Fruit fly (Drosophila melanogaster) whole organism, wandering third instar larva: ENCODE measurements around the gene Muc68Ca.

Experiments used
- CG9705 ChIP-seq: fragments of 200-800 bp; sonication (Bioruptor generic); optimal IDR thresholded peaks from 2 replicates; lab custom pipeline; 2018; ENCODE audit warnings: missing biosample characterization, mild to moderate bottlenecking, missing genetic modification characterization
- Dfd ChIP-seq: fragments of >200 bp; optimal IDR thresholded peaks from 2 replicates; lab custom pipeline; 2017; ENCODE audit warnings: missing biosample characterization, missing genetic modification characterization
- Dif ChIP-seq: fragments of 200-275, 200-300 bp; sonication (Bioruptor generic); optimal IDR thresholded peaks from 2 replicates; lab custom pipeline; 2018; ENCODE audit warnings: missing biosample characterization, missing genetic modification characterization; ENCODE audit not compliant: partially characterized antibody
- GATAd ChIP-seq: sonication (Bioruptor generic); optimal IDR thresholded peaks from 2 replicates; lab custom pipeline; 2016; ENCODE audit warnings: missing biosample characterization, missing genetic modification characterization
- Hnf4 ChIP-seq: fragments of 200-800 bp; sonication (Bioruptor generic); optimal IDR thresholded peaks from 2 replicates; lab custom pipeline; 2016; ENCODE audit warnings: missing biosample characterization, mild to moderate bottlenecking, missing genetic modification characterization
- Hr78 ChIP-seq: fragments of >200 bp; optimal IDR thresholded peaks from 2 replicates; lab custom pipeline; 2017; ENCODE audit warnings: missing biosample characterization, missing genetic modification characterization
- Hr83 ChIP-seq: fragments of 200-300 bp; sonication (Bioruptor generic); optimal IDR thresholded peaks from 2 replicates; lab custom pipeline; 2016; ENCODE audit warnings: missing biosample characterization, mild to moderate bottlenecking, missing genetic modification characterization, moderate library complexity; ENCODE audit not compliant: poor library complexity, severe bottlenecking
- Mio ChIP-seq: sonication (Bioruptor generic); optimal IDR thresholded peaks from 2 replicates; lab custom pipeline; 2016; ENCODE audit warnings: missing biosample characterization, missing genetic modification characterization
- N ChIP-seq: fragments of >200 bp; optimal IDR thresholded peaks from 2 replicates; lab custom pipeline; 2018; ENCODE audit warnings: missing biosample characterization, missing external identifiers, missing genetic modification characterization
- OdsH ChIP-seq: fragments of 200-800 bp; sonication (Bioruptor generic); optimal IDR thresholded peaks from 2 replicates; lab custom pipeline; 2016; ENCODE audit warnings: missing biosample characterization, mild to moderate bottlenecking, missing genetic modification characterization
- Rel ChIP-seq, 2 experiments: fragments of 200-800 bp; sonication (Bioruptor generic) in 1 of 2; optimal IDR thresholded peaks; 2 replicates in 1 of 2; 3 replicates in 1 of 2; lab custom pipeline; 2016 to 2019; ENCODE audit warnings: mild to moderate bottlenecking in 2 of 2, missing biosample characterization in 2 of 2, missing genetic modification characterization in 2 of 2, moderate library complexity in 1 of 2
- Sp1 ChIP-seq: fragments of 200-800 bp; sonication (Bioruptor generic); optimal IDR thresholded peaks from 3 replicates; lab custom pipeline; 2019; ENCODE audit warnings: missing biosample characterization, mild to moderate bottlenecking, missing genetic modification characterization, moderate library complexity
- Vsx2 ChIP-seq: fragments of 200-300, 225-300 bp; sonication (Bioruptor generic); optimal IDR thresholded peaks from 2 replicates; lab custom pipeline; 2018; ENCODE audit warnings: missing biosample characterization, missing genetic modification characterization; ENCODE audit not compliant: partially characterized antibody
- br ChIP-seq: fragments of 200-800 bp; sonication (Bioruptor generic); optimal IDR thresholded peaks from 2 replicates; lab custom pipeline; 2016; ENCODE audit warnings: missing biosample characterization, missing genetic modification characterization
- dmrt93B ChIP-seq: fragments of 200-800 bp; sonication (Bioruptor generic); optimal IDR thresholded peaks from 2 replicates; lab custom pipeline; 2018; ENCODE audit warnings: missing biosample characterization, mild to moderate bottlenecking, missing genetic modification characterization
- ey ChIP-seq: fragments of 200-800 bp; sonication (Bioruptor generic); optimal IDR thresholded peaks from 2 replicates; lab custom pipeline; 2016; ENCODE audit warnings: missing biosample characterization, missing genetic modification characterization
- foxo ChIP-seq, 2 experiments: fragments of 200-800 bp; sonication (Bioruptor generic); optimal IDR thresholded peaks; 2 replicates in 1 of 2; 3 replicates in 1 of 2; lab custom pipeline; 2016 to 2017; ENCODE audit warnings: missing biosample characterization in 2 of 2, missing genetic modification characterization in 2 of 2
- fru ChIP-seq: fragments of 200-800 bp; sonication (Bioruptor generic); optimal IDR thresholded peaks from 3 replicates; lab custom pipeline; 2016; ENCODE audit warnings: missing biosample characterization, mild to moderate bottlenecking, missing genetic modification characterization
- h ChIP-seq: fragments of 200-800 bp; sonication (Bioruptor generic); optimal IDR thresholded peaks from 3 replicates; lab custom pipeline; 2016; ENCODE audit warnings: missing biosample characterization, mild to moderate bottlenecking, missing genetic modification characterization
- jim ChIP-seq: fragments of 175-275, 200-325 bp; sonication (Bioruptor generic); optimal IDR thresholded peaks from 2 replicates; lab custom pipeline; 2016; ENCODE audit warnings: missing biosample characterization, mild to moderate bottlenecking, missing genetic modification characterization
- lola ChIP-seq: fragments of >200 bp; optimal IDR thresholded peaks from 2 replicates; lab custom pipeline; 2017; ENCODE audit warnings: missing biosample characterization, missing genetic modification characterization
- psq ChIP-seq: fragments of 200-800 bp; sonication (Bioruptor generic); optimal IDR thresholded peaks from 3 replicates; lab custom pipeline; 2017; ENCODE audit warnings: missing biosample characterization, mild to moderate bottlenecking, missing genetic modification characterization, moderate library complexity
- rgr ChIP-seq: fragments of 200-800 bp; sonication (Bioruptor generic); optimal IDR thresholded peaks from 3 replicates; lab custom pipeline; 2016; ENCODE audit warnings: missing biosample characterization, mild to moderate bottlenecking, missing genetic modification characterization
- sage ChIP-seq: fragments of 200-800 bp; sonication (Bioruptor generic); optimal IDR thresholded peaks from 2 replicates; lab custom pipeline; 2016; ENCODE audit warnings: missing biosample characterization, mild to moderate bottlenecking, missing genetic modification characterization
- usp ChIP-seq: fragments of >200 bp; optimal IDR thresholded peaks from 2 replicates; lab custom pipeline; 2017; ENCODE audit warnings: missing biosample characterization, missing genetic modification characterization
- woc ChIP-seq: sonication (Bioruptor generic); optimal IDR thresholded peaks from 2 replicates; lab custom pipeline; 2016; ENCODE audit warnings: missing biosample characterization, mild to moderate bottlenecking, missing genetic modification characterization

The Muc68Ca gene

dm6 chr3L:11622750-11623149 is 2.8 kb upstream of the Muc68Ca start:
- no peak for TF ChIP-seq sage (GFP tag; lab: Kevin White, UChicago)
- TF ChIP-seq OdsH (GFP tag; lab: Kevin White, UChicago): no peak
- TF ChIP-seq, all 38 proteins: peak for 0

dm6 chr3L:11609835-11610234 is 10.1 kb downstream of the Muc68Ca start, which contains the start of gene CG42832:
Gene CG42832, plus strand, starts transcription at chr3L:11610135.
- TF ChIP-seq GATAd (no peak), OdsH (GFP tag; lab: Kevin White, UChicago) (no peak), ey (no peak), usp (GFP tag; lab: Kevin White, UChicago) (no peak)

- no peak for TF ChIP-seq psq (GFP tag; lab: Kevin White, UChicago)
- TF ChIP-seq N (GFP tag; lab: Kevin White, UChicago): no peak
- TF ChIP-seq h (GFP tag; lab: Kevin White, UChicago): no peak
- TF ChIP-seq dmrt93B (GFP tag; lab: Kevin White, UChicago): no peak
- TF ChIP-seq Rel (GFP tag; optimal IDR thresholded peaks at IDR 0.05; lab: Kevin White, UChicago): no peak
- peak; percentile 75 for TF ChIP-seq Rel (tag; optimal IDR thresholded peaks at IDR 0.05; lab: Kevin White, UChicago)
- peak; percentile 36 for TF ChIP-seq Hr78 (GFP tag; lab: Kevin White, UChicago)
- no peak for TF ChIP-seq Hr83 (GFP tag; lab: Kevin White, UChicago)
- TF ChIP-seq GATAd: no peak
- no peak for TF ChIP-seq rgr (GFP tag; lab: Kevin White, UChicago)
- TF ChIP-seq foxo (GFP tag; optimal IDR thresholded peaks at IDR 0.05; lab: Kevin White, UChicago): no peak
- no peak for TF ChIP-seq Mio (GFP tag; lab: Kevin White, UChicago)
- TF ChIP-seq Dif (GFP tag; lab: Kevin White, UChicago): no peak
- no peak for TF ChIP-seq Hnf4
- TF ChIP-seq CG9705 (GFP tag; lab: Kevin White, UChicago): no peak
- TF ChIP-seq woc (GFP tag; lab: Kevin White, UChicago): no peak
- TF ChIP-seq lola (GFP tag; lab: Kevin White, UChicago): no peak
Measured at dm6 chr3L:11609153-11609809, 10.6 kb downstream of the Muc68Ca start, which contains the start of gene Duba. Gene Duba, minus strand, starts transcription at chr3L:11609465.

dm6 chr3L:11604227-11604626 is 15.7 kb downstream of the Muc68Ca start:
- TF ChIP-seq Dfd (GFP tag; lab: Kevin White, UChicago): peak; percentile 93
- TF ChIP-seq fru: no peak
- TF ChIP-seq, all 38 proteins: peak for 1

dm6 chr3L:11602040-11602439 is 17.9 kb downstream of the Muc68Ca start:
- TF ChIP-seq sage (GFP tag; lab: Kevin White, UChicago): no peak

dm6 chr3L:11601133-11601532 is 18.8 kb downstream of the Muc68Ca start:
- TF ChIP-seq CG9705 (GFP tag; lab: Kevin White, UChicago) (no peak), Sp1 (GFP tag; lab: Kevin White, UChicago) (no peak), rgr (GFP tag; lab: Kevin White, UChicago) (no peak), jim (GFP tag; lab: Kevin White, UChicago) (no peak), woc (GFP tag; lab: Kevin White, UChicago) (no peak)

- no peak for TF ChIP-seq br
- TF ChIP-seq Vsx2 (GFP tag; lab: Kevin White, UChicago): no peak
- peak; percentile 84 for TF ChIP-seq Dfd (GFP tag; lab: Kevin White, UChicago)
- TF ChIP-seq, all 38 proteins: peak for 1
Measured at dm6 chr3L:11599965-11600420, 19.9 kb downstream of the Muc68Ca start, which contains the start of the genes CG14137 and CG46394. Gene CG14137, minus strand, starts transcription at chr3L:11600065. Gene CG46394, plus strand, starts transcription at chr3L:11600370.
